Worm (Caenorhabditis elegans) whole organism, late embryonic: Measurements from ENCODE around the gene irld-67.

Experiments
- K02D7.2 ChIP-seq: sonication (generic microtip); optimal IDR thresholded peaks from 2 replicates; lab custom pipeline; 2017; ENCODE audit warnings: mild to moderate bottlenecking, missing genetic modification characterization, missing compliant biosample characterization
- K09A11.1 ChIP-seq: sonication (generic microtip); optimal IDR thresholded peaks from 2 replicates; lab custom pipeline; 2017; ENCODE audit warnings: antibody characterized with exemption, mild to moderate bottlenecking, missing genetic modification characterization, missing compliant biosample characterization; ENCODE audit not compliant: insufficient read depth
- Y22D7AL.16 ChIP-seq: sonication (generic microtip); optimal IDR thresholded peaks from 2 replicates; lab custom pipeline; 2016; ENCODE audit warnings: missing genetic modification characterization, missing compliant biosample characterization
- ama-1 ChIP-seq: fragments of 150-350 bp; optimal IDR thresholded peaks from 2 replicates; lab custom pipeline; 2014
- ceh-14 ChIP-seq: sonication (generic microtip); optimal IDR thresholded peaks from 2 replicates; lab custom pipeline; 2016; ENCODE audit warnings: missing genotype, missing genetic modification characterization, missing compliant biosample characterization
- ceh-19 ChIP-seq: fragments of 200-800 bp; sonication (Bioruptor generic); optimal IDR thresholded peaks from 2 replicates; lab custom pipeline; 2018; ENCODE audit warnings: mild to moderate bottlenecking, missing genetic modification characterization, missing compliant biosample characterization
- ceh-2 ChIP-seq: sonication (generic microtip); optimal IDR thresholded peaks from 2 replicates; lab custom pipeline; 2016; ENCODE audit warnings: missing genotype, missing genetic modification characterization, missing compliant biosample characterization
- ceh-22 ChIP-seq: sonication (generic microtip); optimal IDR thresholded peaks from 2 replicates; lab custom pipeline; 2017; ENCODE audit warnings: missing biosample characterization, missing genetic modification characterization
- ceh-31 ChIP-seq: sonication (generic microtip); optimal IDR thresholded peaks from 2 replicates; lab custom pipeline; 2016; ENCODE audit warnings: missing genetic modification characterization, missing compliant biosample characterization
- ceh-34 ChIP-seq: sonication (generic microtip); optimal IDR thresholded peaks from 2 replicates; lab custom pipeline; 2016; ENCODE audit warnings: mild to moderate bottlenecking, missing genetic modification characterization, missing compliant biosample characterization
- ceh-45 ChIP-seq: fragments of 200-800 bp; sonication (Bioruptor generic); IDR thresholded peaks from 2 replicates; pipeline ENCODE4 v1.3.6; 2022; ENCODE audit warnings: missing genetic modification reagents, missing genetic modification characterization, missing compliant biosample characterization
- ceh-6 ChIP-seq: fragments of 200-800 bp; sonication (Bioruptor generic); optimal IDR thresholded peaks from 2 replicates; lab custom pipeline; 2018; ENCODE audit warnings: mild to moderate bottlenecking, missing genetic modification characterization, missing compliant biosample characterization
- ceh-9 ChIP-seq: sonication (generic microtip); optimal IDR thresholded peaks from 2 replicates; lab custom pipeline; 2016; ENCODE audit warnings: mild to moderate bottlenecking, missing genetic modification characterization, inconsistent platforms, missing compliant biosample characterization
- elt-2 ChIP-seq: sonication (generic microtip); optimal IDR thresholded peaks from 2 replicates; lab custom pipeline; 2016; ENCODE audit warnings: missing genetic modification reagents, missing genetic modification characterization, missing compliant biosample characterization
- elt-4 ChIP-seq: sonication (generic microtip); optimal IDR thresholded peaks from 2 replicates; lab custom pipeline; 2016; ENCODE audit warnings: missing genetic modification characterization, missing compliant biosample characterization
- eyg-1 ChIP-seq: sonication (generic microtip); optimal IDR thresholded peaks from 2 replicates; lab custom pipeline; 2016; ENCODE audit warnings: missing genotype, missing genetic modification characterization, missing compliant biosample characterization
- fkh-6 ChIP-seq: sonication (generic microtip); optimal IDR thresholded peaks from 2 replicates; lab custom pipeline; 2016; ENCODE audit warnings: missing genetic modification characterization, missing compliant biosample characterization
- hlh-15 ChIP-seq: sonication (generic microtip); optimal IDR thresholded peaks from 2 replicates; lab custom pipeline; 2016; ENCODE audit warnings: missing genetic modification characterization, missing compliant biosample characterization
- hlh-30 ChIP-seq: sonication (generic microtip); optimal IDR thresholded peaks from 2 replicates; lab custom pipeline; 2017; ENCODE audit warnings: antibody characterized with exemption, missing genetic modification characterization, missing compliant biosample characterization; ENCODE audit not compliant: insufficient read depth
- hlh-6 ChIP-seq: sonication (generic microtip); optimal IDR thresholded peaks from 2 replicates; lab custom pipeline; 2016; ENCODE audit warnings: missing genotype, missing genetic modification characterization, missing compliant biosample characterization
- mec-3 ChIP-seq: sonication (generic microtip); optimal IDR thresholded peaks from 2 replicates; lab custom pipeline; 2016; ENCODE audit warnings: borderline replicate concordance, missing genetic modification characterization, missing compliant biosample characterization
- nhr-232 ChIP-seq: sonication (generic microtip); optimal IDR thresholded peaks from 2 replicates; lab custom pipeline; 2016; ENCODE audit warnings: missing genetic modification characterization, missing compliant biosample characterization
- npax-4 ChIP-seq: sonication (generic microtip); optimal IDR thresholded peaks from 2 replicates; lab custom pipeline; 2016; ENCODE audit warnings: missing genetic modification characterization, missing compliant biosample characterization
- pag-3 ChIP-seq: sonication (generic microtip); optimal IDR thresholded peaks from 2 replicates; lab custom pipeline; 2016; ENCODE audit warnings: missing compliant biosample characterization, missing genetic modification characterization, borderline replicate concordance
- pat-9 ChIP-seq: fragments of 200-800 bp; sonication (Bioruptor generic); optimal IDR thresholded peaks from 2 replicates; lab custom pipeline; 2018; ENCODE audit warnings: mild to moderate bottlenecking, missing genetic modification characterization, moderate library complexity, missing compliant biosample characterization
- pax-1 ChIP-seq: fragments of 150-350 bp; optimal IDR thresholded peaks from 2 replicates; lab custom pipeline; 2014; ENCODE audit warnings: missing biosample characterization, missing genetic modification characterization
- pha-2 ChIP-seq: sonication (generic microtip); optimal IDR thresholded peaks from 2 replicates; lab custom pipeline; 2017; ENCODE audit warnings: mild to moderate bottlenecking, missing genetic modification characterization, missing compliant biosample characterization
- pha-4 ChIP-seq: fragments of 150-350 bp; optimal IDR thresholded peaks from 2 replicates; lab custom pipeline; 2018; ENCODE audit warnings: missing biosample characterization, missing genetic modification reagents, missing genetic modification characterization
- rnt-1 ChIP-seq: sonication (generic microtip); optimal IDR thresholded peaks from 2 replicates; lab custom pipeline; 2016; ENCODE audit warnings: missing genetic modification characterization, missing compliant biosample characterization
- sox-2 ChIP-seq: fragments of 200-800 bp; sonication (Bioruptor generic); IDR thresholded peaks from 2 replicates; pipeline ENCODE4 v1.3.6; 2022; ENCODE audit warnings: missing genetic modification reagents, missing genetic modification characterization, missing compliant biosample characterization
- tbx-2 ChIP-seq: sonication (generic microtip); optimal IDR thresholded peaks from 2 replicates; lab custom pipeline; 2016; ENCODE audit warnings: missing genetic modification characterization, missing compliant biosample characterization
- tbx-7 ChIP-seq: sonication (generic microtip); optimal IDR thresholded peaks from 2 replicates; lab custom pipeline; 2016; ENCODE audit warnings: missing genotype, missing genetic modification characterization, missing compliant biosample characterization
- ttx-3 ChIP-seq: sonication (generic microtip); optimal IDR thresholded peaks from 2 replicates; lab custom pipeline; 2016; ENCODE audit warnings: missing genetic modification reagents, missing genetic modification characterization, missing compliant biosample characterization
- unc-55 ChIP-seq: sonication (generic microtip); optimal IDR thresholded peaks from 2 replicates; lab custom pipeline; 2017; ENCODE audit warnings: missing biosample characterization, missing genetic modification reagents, missing genetic modification characterization

irld-67 gene

ce11 chrII:2923617-2924016 is 10.6 kb downstream of the irld-67 start, which contains the start of gene ZK355.2:
Gene ZK355.2 (plus strand): TSS chrII:2923917.
- TF ChIP-seq elt-2 (tag; lab: Kevin White, UChicago): no peak
- TF ChIP-seq ama-1 (lab: Kevin White, UChicago): no peak
- TF ChIP-seq ceh-6 (GFP tag; lab: Kevin White, UChicago): no peak
- TF ChIP-seq Y22D7AL.16 (tag; lab: Kevin White, UChicago): no peak
- TF ChIP-seq pha-4: no peak
- no peak for TF ChIP-seq K02D7.2 (tag; lab: Kevin White, UChicago)
- TF ChIP-seq ceh-2: no peak

- TF ChIP-seq unc-55 (GFP tag; lab: Kevin White, UChicago) (no peak), ttx-3 (tag; lab: Kevin White, UChicago) (no peak), pha-2 (no peak), elt-4 (tag; lab: Kevin White, UChicago) (no peak), ceh-34 (tag; lab: Kevin White, UChicago) (no peak), pag-3 (tag; lab: Kevin White, UChicago) (no peak), K09A11.1 (no peak), pat-9 (tag; lab: Kevin White, UChicago) (no peak), hlh-15 (tag; lab: Kevin White, UChicago) (no peak), ceh-19 (GFP tag; lab: Kevin White, UChicago) (no peak), ceh-14 (tag; lab: Kevin White, UChicago) (no peak), sox-2 (GFP tag; lab: Robert Waterston, UW) (no peak), mec-3 (tag; lab: Kevin White, UChicago) (no peak), eyg-1 (tag; lab: Kevin White, UChicago) (no peak)
Measured at ce11 chrII:2922782-2923181, 11.5 kb downstream of the irld-67 start.

- no peak for TF ChIP-seq nhr-232 (tag; lab: Kevin White, UChicago)
- TF ChIP-seq ceh-45 (GFP tag; lab: Robert Waterston, UW): no peak
- no peak for TF ChIP-seq hlh-6 (tag; lab: Kevin White, UChicago)
- TF ChIP-seq tbx-2 (tag; lab: Kevin White, UChicago): no peak
- no peak for TF ChIP-seq hlh-15 (tag; lab: Kevin White, UChicago)
- TF ChIP-seq npax-4: no peak
- no peak for TF ChIP-seq ceh-31 (tag; lab: Kevin White, UChicago)
- no peak for TF ChIP-seq K02D7.2 (tag; lab: Kevin White, UChicago)
- no peak for TF ChIP-seq ceh-9 (tag; lab: Kevin White, UChicago)
- no peak for TF ChIP-seq ceh-34 (tag; lab: Kevin White, UChicago)
- TF ChIP-seq fkh-6: no peak
- TF ChIP-seq pat-9 (tag; lab: Kevin White, UChicago): no peak
- TF ChIP-seq pax-1: no peak
- TF ChIP-seq ceh-14 (tag; lab: Kevin White, UChicago): no peak
- no peak for TF ChIP-seq rnt-1 (tag; lab: Kevin White, UChicago)
- TF ChIP-seq hlh-30 (tag; lab: Kevin White, UChicago): no peak
- no peak for TF ChIP-seq ttx-3 (tag; lab: Kevin White, UChicago)
- no peak for TF ChIP-seq tbx-7
- TF ChIP-seq mec-3 (tag; lab: Kevin White, UChicago): no peak
Measured at ce11 chrII:2922359-2922758, 11.9 kb downstream of the irld-67 start.

- TF ChIP-seq pax-1 (no peak), ceh-6 (GFP tag; lab: Kevin White, UChicago) (no peak), ceh-19 (GFP tag; lab: Kevin White, UChicago) (no peak), ceh-22 (no peak)
Measured at ce11 chrII:2921860-2922259, 12.4 kb downstream of the irld-67 start.
